Fruit fly (Drosophila melanogaster) whole organism, wandering third instar larva: ENCODE measurements around the gene CG3587.

Source experiments
- Abd-B ChIP-seq: fragments of >200 bp; optimal IDR thresholded peaks from 2 replicates; lab custom pipeline; 2017; ENCODE audit warnings: missing biosample characterization, missing genetic modification characterization
- CG32264 ChIP-seq: fragments of 200-800 bp; sonication (Bioruptor generic); optimal IDR thresholded peaks from 2 replicates; lab custom pipeline; 2016; ENCODE audit warnings: missing biosample characterization, missing genetic modification characterization
- CG9705 ChIP-seq: fragments of 200-800 bp; sonication (Bioruptor generic); optimal IDR thresholded peaks from 2 replicates; lab custom pipeline; 2018; ENCODE audit warnings: missing biosample characterization, mild to moderate bottlenecking, missing genetic modification characterization
- Dfd ChIP-seq: fragments of >200 bp; optimal IDR thresholded peaks from 2 replicates; lab custom pipeline; 2017; ENCODE audit warnings: missing biosample characterization, missing genetic modification characterization
- Dif ChIP-seq: fragments of 200-275, 200-300 bp; sonication (Bioruptor generic); optimal IDR thresholded peaks from 2 replicates; lab custom pipeline; 2018; ENCODE audit warnings: missing biosample characterization, missing genetic modification characterization; ENCODE audit not compliant: partially characterized antibody
- GATAd ChIP-seq: sonication (Bioruptor generic); optimal IDR thresholded peaks from 2 replicates; lab custom pipeline; 2016; ENCODE audit warnings: missing biosample characterization, missing genetic modification characterization
- HLH106 ChIP-seq: fragments of 200-800 bp; optimal IDR thresholded peaks from 3 replicates; lab custom pipeline; 2019; ENCODE audit warnings: missing biosample characterization, mild to moderate bottlenecking, missing genetic modification characterization, moderate library complexity
- Hnf4 ChIP-seq: fragments of 200-800 bp; sonication (Bioruptor generic); optimal IDR thresholded peaks from 2 replicates; lab custom pipeline; 2016; ENCODE audit warnings: missing biosample characterization, mild to moderate bottlenecking, missing genetic modification characterization
- Hr83 ChIP-seq: fragments of 200-300 bp; sonication (Bioruptor generic); optimal IDR thresholded peaks from 2 replicates; lab custom pipeline; 2016; ENCODE audit warnings: missing biosample characterization, mild to moderate bottlenecking, missing genetic modification characterization, moderate library complexity; ENCODE audit not compliant: poor library complexity, severe bottlenecking
- Jra ChIP-seq: sonication (Bioruptor generic); optimal IDR thresholded peaks from 2 replicates; lab custom pipeline; 2016; ENCODE audit warnings: missing biosample characterization, missing genetic modification characterization
- Mio ChIP-seq: sonication (Bioruptor generic); optimal IDR thresholded peaks from 2 replicates; lab custom pipeline; 2016; ENCODE audit warnings: missing biosample characterization, missing genetic modification characterization
- Myc ChIP-seq: fragments of >200 bp; optimal IDR thresholded peaks from 2 replicates; lab custom pipeline; 2017
- N ChIP-seq: fragments of >200 bp; optimal IDR thresholded peaks from 2 replicates; lab custom pipeline; 2018; ENCODE audit warnings: missing biosample characterization, missing external identifiers, missing genetic modification characterization
- OdsH ChIP-seq: fragments of 200-800 bp; sonication (Bioruptor generic); optimal IDR thresholded peaks from 2 replicates; lab custom pipeline; 2016; ENCODE audit warnings: missing biosample characterization, mild to moderate bottlenecking, missing genetic modification characterization
- Rel ChIP-seq, 2 experiments: fragments of 200-800 bp; sonication (Bioruptor generic) in 1 of 2; optimal IDR thresholded peaks; 2 replicates in 1 of 2; 3 replicates in 1 of 2; lab custom pipeline; 2016 to 2019; ENCODE audit warnings: mild to moderate bottlenecking in 2 of 2, missing biosample characterization in 2 of 2, missing genetic modification characterization in 2 of 2, moderate library complexity in 1 of 2
- Sp1 ChIP-seq: fragments of 200-800 bp; sonication (Bioruptor generic); optimal IDR thresholded peaks from 3 replicates; lab custom pipeline; 2019; ENCODE audit warnings: missing biosample characterization, mild to moderate bottlenecking, missing genetic modification characterization, moderate library complexity
- Vsx2 ChIP-seq: fragments of 200-300, 225-300 bp; sonication (Bioruptor generic); optimal IDR thresholded peaks from 2 replicates; lab custom pipeline; 2018; ENCODE audit warnings: missing biosample characterization, missing genetic modification characterization; ENCODE audit not compliant: partially characterized antibody
- br ChIP-seq: fragments of 200-800 bp; sonication (Bioruptor generic); optimal IDR thresholded peaks from 2 replicates; lab custom pipeline; 2016; ENCODE audit warnings: missing biosample characterization, missing genetic modification characterization
- brk ChIP-seq: fragments of 200-800 bp; sonication (Bioruptor generic); optimal IDR thresholded peaks from 2 replicates; lab custom pipeline; 2016; ENCODE audit warnings: missing biosample characterization, mild to moderate bottlenecking, missing genetic modification characterization
- dl ChIP-seq, 2 experiments: fragments of 175-275, 200-275 bp in 1 of 2; fragments of 200-275 bp in 1 of 2; sonication (Bioruptor generic); optimal IDR thresholded peaks; lab custom pipeline; 2018; ENCODE audit warnings: mild to moderate bottlenecking in 2 of 2, missing biosample characterization in 2 of 2, missing genetic modification characterization in 2 of 2, moderate library complexity in 2 of 2; ENCODE audit not compliant: partially characterized antibody in 2 of 2, insufficient read depth in 1 of 2
- dmrt93B ChIP-seq: fragments of 200-800 bp; sonication (Bioruptor generic); optimal IDR thresholded peaks from 2 replicates; lab custom pipeline; 2018; ENCODE audit warnings: missing biosample characterization, mild to moderate bottlenecking, missing genetic modification characterization
- dsf ChIP-seq: sonication (Bioruptor generic); optimal IDR thresholded peaks from 2 replicates; lab custom pipeline; 2016; ENCODE audit warnings: missing biosample characterization, missing genetic modification characterization, borderline replicate concordance
- ey ChIP-seq: fragments of 200-800 bp; sonication (Bioruptor generic); optimal IDR thresholded peaks from 2 replicates; lab custom pipeline; 2016; ENCODE audit warnings: missing biosample characterization, missing genetic modification characterization
- foxo ChIP-seq, 2 experiments: fragments of 200-800 bp; sonication (Bioruptor generic); optimal IDR thresholded peaks; 2 replicates in 1 of 2; 3 replicates in 1 of 2; lab custom pipeline; 2016 to 2017; ENCODE audit warnings: missing biosample characterization in 2 of 2, missing genetic modification characterization in 2 of 2
- fru ChIP-seq: fragments of 200-800 bp; sonication (Bioruptor generic); optimal IDR thresholded peaks from 3 replicates; lab custom pipeline; 2016; ENCODE audit warnings: missing biosample characterization, mild to moderate bottlenecking, missing genetic modification characterization
- h ChIP-seq: fragments of 200-800 bp; sonication (Bioruptor generic); optimal IDR thresholded peaks from 3 replicates; lab custom pipeline; 2016; ENCODE audit warnings: missing biosample characterization, mild to moderate bottlenecking, missing genetic modification characterization
- jim ChIP-seq: fragments of 175-275, 200-325 bp; sonication (Bioruptor generic); optimal IDR thresholded peaks from 2 replicates; lab custom pipeline; 2016; ENCODE audit warnings: missing biosample characterization, mild to moderate bottlenecking, missing genetic modification characterization
- lola ChIP-seq: fragments of >200 bp; optimal IDR thresholded peaks from 2 replicates; lab custom pipeline; 2017; ENCODE audit warnings: missing biosample characterization, missing genetic modification characterization
- pan ChIP-seq: fragments of >200 bp; optimal IDR thresholded peaks from 2 replicates; lab custom pipeline; 2017
- psq ChIP-seq: fragments of 200-800 bp; sonication (Bioruptor generic); optimal IDR thresholded peaks from 3 replicates; lab custom pipeline; 2017; ENCODE audit warnings: missing biosample characterization, mild to moderate bottlenecking, missing genetic modification characterization, moderate library complexity
- rgr ChIP-seq: fragments of 200-800 bp; sonication (Bioruptor generic); optimal IDR thresholded peaks from 3 replicates; lab custom pipeline; 2016; ENCODE audit warnings: missing biosample characterization, mild to moderate bottlenecking, missing genetic modification characterization
- sv ChIP-seq: fragments of 200-800 bp; sonication (Bioruptor generic); optimal IDR thresholded peaks from 3 replicates; lab custom pipeline; 2016; ENCODE audit warnings: missing biosample characterization, missing genetic modification characterization
- usp ChIP-seq: fragments of >200 bp; optimal IDR thresholded peaks from 2 replicates; lab custom pipeline; 2017; ENCODE audit warnings: missing biosample characterization, missing genetic modification characterization
- woc ChIP-seq: sonication (Bioruptor generic); optimal IDR thresholded peaks from 2 replicates; lab custom pipeline; 2016; ENCODE audit warnings: missing biosample characterization, mild to moderate bottlenecking, missing genetic modification characterization

Gene CG3587

dm6 chrX:1940020-1940419 is at the start of gene CG3587, which contains the start of gene CG3857:
CG3587 (plus strand) TSS chrX:1940307.
CG3857 (minus strand) TSS chrX:1940040.
- TF ChIP-seq CG32264 (GFP tag; lab: Kevin White, UChicago) (no peak), sv (GFP tag; lab: Kevin White, UChicago) (peak; percentile 83), Hr83 (GFP tag; lab: Kevin White, UChicago) (peak; percentile 18), dmrt93B (GFP tag; lab: Kevin White, UChicago) (peak; percentile 69), fru (GFP tag; lab: Kevin White, UChicago) (peak; percentile 80), Jra (GFP tag; lab: Kevin White, UChicago) (peak; percentile 60), Rel (GFP tag; optimal IDR thresholded peaks at IDR 0.05; lab: Kevin White, UChicago) (no peak), Rel (tag; optimal IDR thresholded peaks at IDR 0.05; lab: Kevin White, UChicago) (peak; percentile 34), CG9705 (GFP tag; lab: Kevin White, UChicago) (peak; percentile 61), OdsH (GFP tag; lab: Kevin White, UChicago) (peak; percentile 71), foxo (GFP tag; optimal IDR thresholded peaks at IDR 0.05; lab: Kevin White, UChicago) (peak in 1 of 2 experiments; percentile 83), Hnf4 (peak; percentile 82), woc (GFP tag; lab: Kevin White, UChicago) (peak; percentile 96), br (GFP tag; lab: Kevin White, UChicago) (peak; percentile 82), Myc (lab: Kevin White, UChicago) (peak; percentile 99), Sp1 (GFP tag; lab: Kevin White, UChicago) (peak; percentile 79), rgr (peak; percentile 84), Mio (GFP tag; lab: Kevin White, UChicago) (no peak), HLH106 (tag; lab: Kevin White, UChicago) (peak; percentile 79), Abd-B (GFP tag; lab: Kevin White, UChicago) (no peak), lola (no peak), dl (GFP tag; optimal IDR thresholded peaks at IDR 0.05; lab: Kevin White, UChicago; ENCODE audit: insufficient read depth in 1 of 2, partially characterized antibody in 2 of 2) (no peak), Vsx2 (GFP tag; lab: Kevin White, UChicago) (no peak), GATAd (GFP tag; lab: Kevin White, UChicago) (peak; percentile 62), h (GFP tag; lab: Kevin White, UChicago) (peak; percentile 86), psq (GFP tag; lab: Kevin White, UChicago) (peak; percentile 74), ey (GFP tag; lab: Kevin White, UChicago) (peak; percentile 81), Dif (GFP tag; lab: Kevin White, UChicago) (no peak), dsf (GFP tag; lab: Kevin White, UChicago) (peak; percentile 53)
- TF ChIP-seq, all 38 proteins: peak for 21

- TF ChIP-seq usp (GFP tag; lab: Kevin White, UChicago) (no peak), fru (GFP tag; lab: Kevin White, UChicago) (no peak), brk (GFP tag; lab: Kevin White, UChicago) (no peak), CG9705 (GFP tag; lab: Kevin White, UChicago) (no peak), Abd-B (GFP tag; lab: Kevin White, UChicago) (no peak), Sp1 (GFP tag; lab: Kevin White, UChicago) (no peak), Rel (GFP tag; optimal IDR thresholded peaks at IDR 0.05; lab: Kevin White, UChicago) (no peak), Rel (tag; optimal IDR thresholded peaks at IDR 0.05; lab: Kevin White, UChicago) (no peak), jim (GFP tag; lab: Kevin White, UChicago) (no peak), woc (GFP tag; lab: Kevin White, UChicago) (no peak), Hr83 (GFP tag; lab: Kevin White, UChicago) (no peak), pan (lab: Kevin White, UChicago) (no peak), Dfd (GFP tag; lab: Kevin White, UChicago) (no peak), GATAd (GFP tag; lab: Kevin White, UChicago) (no peak), psq (GFP tag; lab: Kevin White, UChicago) (no peak), dsf (GFP tag; lab: Kevin White, UChicago) (no peak), Dif (GFP tag; lab: Kevin White, UChicago) (no peak), br (GFP tag; lab: Kevin White, UChicago) (no peak), Mio (GFP tag; lab: Kevin White, UChicago) (no peak), rgr (no peak), N (GFP tag; lab: Kevin White, UChicago) (no peak)
Measured at dm6 chrX:1893532-1893931, 46.6 kb upstream of the CG3587 start.
